Worm (Caenorhabditis elegans) whole organism, young adult: ENCODE results near the gene ipla-7.

Experiments
- F10E7.11 ChIP-seq: sonication (generic microtip); optimal IDR thresholded peaks from 2 replicates; lab custom pipeline; 2017; ENCODE audit warnings: mild to moderate bottlenecking, missing genetic modification characterization, moderate library complexity, missing compliant biosample characterization
- F22D6.2 ChIP-seq: sonication (generic microtip); optimal IDR thresholded peaks from 2 replicates; lab custom pipeline; 2016; ENCODE audit warnings: mild to moderate bottlenecking, missing genetic modification characterization, missing compliant biosample characterization
- F23B12.7 ChIP-seq: sonication (generic microtip); optimal IDR thresholded peaks from 2 replicates; lab custom pipeline; 2017; ENCODE audit warnings: missing genetic modification characterization, mild to moderate bottlenecking, missing compliant biosample characterization, antibody characterized with exemption, moderate library complexity; ENCODE audit not compliant: insufficient read depth
- F39B2.1 ChIP-seq: fragments of 200-800 bp; sonication (Bioruptor generic); IDR thresholded peaks from 2 replicates; pipeline ENCODE4 v1.3.6; 2022; ENCODE audit warnings: missing genetic modification reagents, missing genetic modification characterization, missing compliant biosample characterization
- F52B5.7 ChIP-seq: sonication (generic microtip); optimal IDR thresholded peaks from 2 replicates; lab custom pipeline; 2016; ENCODE audit warnings: mild to moderate bottlenecking, missing genetic modification characterization, missing compliant biosample characterization
- F55B11.4 ChIP-seq: sonication (generic microtip); optimal IDR thresholded peaks from 2 replicates; lab custom pipeline; 2016; ENCODE audit warnings: missing compliant biosample characterization, missing genetic modification characterization, borderline replicate concordance; ENCODE audit not compliant: insufficient read depth
- K12H6.12 ChIP-seq: fragments of 200-800 bp; sonication (Bioruptor generic); optimal IDR thresholded peaks from 2 replicates; lab custom pipeline; 2018; ENCODE audit warnings: mild to moderate bottlenecking, missing genetic modification characterization, missing compliant biosample characterization
- T07F8.4 ChIP-seq: sonication (generic microtip); optimal IDR thresholded peaks from 2 replicates; lab custom pipeline; 2016; ENCODE audit warnings: mild to moderate bottlenecking, missing genetic modification characterization, moderate library complexity, missing compliant biosample characterization
- Y53F4B.3 ChIP-seq: fragments of 200-800 bp; sonication (Bioruptor generic); IDR thresholded peaks from 2 replicates; pipeline ENCODE4 v1.3.6; 2022; ENCODE audit warnings: missing genetic modification reagents, missing genetic modification characterization, missing compliant biosample characterization
- Y53G8AR.9 ChIP-seq: fragments of 200-800 bp; sonication (Bioruptor generic); conservative IDR thresholded peaks from 2 replicates; pipeline ENCODE4 v1.3.6; 2022; ENCODE audit warnings: missing genetic modification reagents, missing genetic modification characterization, missing compliant biosample characterization
- ZK185.1 ChIP-seq: sonication (generic microtip); optimal IDR thresholded peaks from 2 replicates; lab custom pipeline; 2016; ENCODE audit warnings: mild to moderate bottlenecking, missing genetic modification characterization, missing compliant biosample characterization; ENCODE audit not compliant: poor library complexity, severe bottlenecking
- aptf-3 ChIP-seq: fragments of 200-800 bp; sonication (Bioruptor generic); IDR thresholded peaks from 2 replicates; pipeline ENCODE4 v1.3.6; 2022; ENCODE audit warnings: missing genetic modification characterization, missing compliant biosample characterization
- atf-7 ChIP-seq: sonication (generic microtip); optimal IDR thresholded peaks from 2 replicates; lab custom pipeline; 2017; ENCODE audit warnings: mild to moderate bottlenecking, missing genetic modification characterization, missing compliant biosample characterization
- athp-1 ChIP-seq: sonication (generic microtip); optimal IDR thresholded peaks from 2 replicates; lab custom pipeline; 2017; ENCODE audit warnings: mild to moderate bottlenecking, missing genetic modification characterization, missing compliant biosample characterization
- bed-1 ChIP-seq: fragments of 200-800 bp; sonication (Bioruptor generic); IDR thresholded peaks from 2 replicates; pipeline ENCODE4 v1.3.6; 2022; ENCODE audit warnings: missing genetic modification reagents, missing genetic modification characterization, missing compliant biosample characterization
- bed-2 ChIP-seq: fragments of 200-800 bp; sonication (Bioruptor generic); IDR thresholded peaks from 2 replicates; pipeline ENCODE4 v1.3.6; 2022; ENCODE audit warnings: missing genetic modification reagents, missing genetic modification characterization, missing compliant biosample characterization
- ceh-58 ChIP-seq: fragments of 200-800 bp; sonication (Bioruptor generic); IDR thresholded peaks from 2 replicates; pipeline ENCODE4 v1.3.6; 2022; ENCODE audit warnings: missing genetic modification characterization, missing compliant biosample characterization
- ceh-91 ChIP-seq: fragments of 200-800 bp; sonication (Bioruptor generic); IDR thresholded peaks from 2 replicates; pipeline ENCODE4 v1.3.6; 2022; ENCODE audit warnings: missing genetic modification reagents, missing genetic modification characterization, missing compliant biosample characterization
- dpff-1 ChIP-seq: sonication (generic microtip); optimal IDR thresholded peaks from 2 replicates; lab custom pipeline; 2017; ENCODE audit warnings: mild to moderate bottlenecking, missing genetic modification characterization, missing compliant biosample characterization
- dpl-1 ChIP-seq: fragments of 150-350 bp; optimal IDR thresholded peaks from 2 replicates; lab custom pipeline; 2014; ENCODE audit warnings: missing biosample characterization, missing genetic modification reagents, missing genetic modification characterization
- egl-18 ChIP-seq: fragments of 200-800 bp; sonication (Bioruptor generic); IDR thresholded peaks from 2 replicates; pipeline ENCODE4 v1.3.6; 2022; ENCODE audit warnings: missing genetic modification reagents, missing genetic modification characterization, missing compliant biosample characterization
- egrh-3 ChIP-seq: fragments of 200-800 bp; sonication (Bioruptor generic); IDR thresholded peaks from 2 replicates; pipeline ENCODE4 v1.3.6; 2022; ENCODE audit warnings: missing genetic modification reagents, missing genetic modification characterization, missing compliant biosample characterization
- ets-4 ChIP-seq: fragments of 200-800 bp; sonication (Bioruptor generic); optimal IDR thresholded peaks from 2 replicates; lab custom pipeline; 2018; ENCODE audit warnings: mild to moderate bottlenecking, missing genetic modification characterization, missing compliant biosample characterization
- gei-17 ChIP-seq: fragments of 200-800 bp; sonication (Bioruptor generic); optimal IDR thresholded peaks from 2 replicates; lab custom pipeline; 2018; ENCODE audit warnings: mild to moderate bottlenecking, missing genetic modification characterization, missing compliant biosample characterization
- hlh-12 ChIP-seq: sonication (generic microtip); optimal IDR thresholded peaks from 2 replicates; lab custom pipeline; 2016; ENCODE audit warnings: missing genetic modification characterization, missing compliant biosample characterization
- hmg-20 ChIP-seq: fragments of 200-800 bp; sonication (Bioruptor generic); IDR thresholded peaks from 2 replicates; pipeline ENCODE4 v1.3.6; 2022; ENCODE audit warnings: missing genetic modification reagents, missing genetic modification characterization, missing compliant biosample characterization
- let-607 ChIP-seq, 2 experiments: fragments of 200-800 bp in 1 of 2; sonication (Bioruptor generic) in 1 of 2; sonication (generic microtip) in 1 of 2; optimal IDR thresholded peaks; 2 replicates each; lab custom pipeline; 2016 to 2018; ENCODE audit warnings: mild to moderate bottlenecking in 2 of 2, missing compliant biosample characterization in 2 of 2, missing genetic modification characterization in 2 of 2, moderate library complexity in 2 of 2, missing genotype in 1 of 2
- lin-26 ChIP-seq: fragments of 200-800 bp; sonication (Bioruptor generic); IDR thresholded peaks from 2 replicates; pipeline ENCODE4 v1.3.6; 2022; ENCODE audit warnings: missing genetic modification reagents, missing genetic modification characterization, missing compliant biosample characterization
- mes-4 ChIP-seq: sonication (generic microtip); optimal IDR thresholded peaks from 2 replicates; lab custom pipeline; 2016; ENCODE audit warnings: missing genotype, missing genetic modification characterization, missing compliant biosample characterization
- nfyb-1 ChIP-seq: fragments of 200-800 bp; sonication (Bioruptor generic); IDR thresholded peaks from 2 replicates; pipeline ENCODE4 v1.3.6; 2022; ENCODE audit warnings: missing genetic modification reagents, missing genetic modification characterization, missing compliant biosample characterization
- nhr-120 ChIP-seq: fragments of 200-800 bp; sonication (Bioruptor generic); IDR thresholded peaks from 2 replicates; pipeline ENCODE4 v1.3.6; 2022; ENCODE audit warnings: missing genetic modification characterization, missing compliant biosample characterization
- nhr-179 ChIP-seq: sonication (generic microtip); optimal IDR thresholded peaks from 2 replicates; lab custom pipeline; 2016; ENCODE audit warnings: mild to moderate bottlenecking, missing genetic modification characterization, missing compliant biosample characterization
- nhr-80 ChIP-seq: sonication (generic microtip); optimal IDR thresholded peaks from 2 replicates; lab custom pipeline; 2016; ENCODE audit warnings: missing genetic modification characterization, missing compliant biosample characterization
- pha-4 ChIP-seq: fragments of 150-350 bp; sonication (generic microtip); optimal IDR thresholded peaks from 2 replicates; lab custom pipeline; 2014; ENCODE audit warnings: missing biosample characterization, missing genetic modification reagents, missing genetic modification characterization
- rcor-1 ChIP-seq: fragments of 200-800 bp; sonication (Bioruptor generic); IDR thresholded peaks from 2 replicates; pipeline ENCODE4 v1.3.6; 2022; ENCODE audit warnings: missing genetic modification reagents, missing genetic modification characterization, missing compliant biosample characterization
- snpc-1.3 ChIP-seq: sonication (generic microtip); optimal IDR thresholded peaks from 2 replicates; lab custom pipeline; 2017; ENCODE audit warnings: missing genetic modification characterization, mild to moderate bottlenecking, missing compliant biosample characterization, antibody characterized with exemption, moderate library complexity, missing genotype, missing genetic modification reagents; ENCODE audit not compliant: insufficient read depth
- snpc-3.4 ChIP-seq: sonication (generic microtip); optimal IDR thresholded peaks from 2 replicates; lab custom pipeline; 2017; ENCODE audit warnings: missing genetic modification characterization, mild to moderate bottlenecking, missing compliant biosample characterization, antibody characterized with exemption, moderate library complexity, missing genotype, missing genetic modification reagents
- tlf-1 ChIP-seq: fragments of 200-800 bp; sonication (Bioruptor generic); optimal IDR thresholded peaks from 2 replicates; lab custom pipeline; 2018; ENCODE audit warnings: mild to moderate bottlenecking, missing genetic modification characterization, missing compliant biosample characterization
- unc-130 ChIP-seq: sonication (generic microtip); optimal IDR thresholded peaks from 2 replicates; lab custom pipeline; 2016; ENCODE audit warnings: missing genetic modification reagents, missing genetic modification characterization, missing compliant biosample characterization
- xnd-1 ChIP-seq: sonication (generic microtip); optimal IDR thresholded peaks from 2 replicates; lab custom pipeline; 2016; ENCODE audit warnings: missing genotype, missing genetic modification reagents, missing genetic modification characterization, missing compliant biosample characterization
- zim-3 ChIP-seq: sonication (generic microtip); optimal IDR thresholded peaks from 2 replicates; lab custom pipeline; 2017; ENCODE audit warnings: mild to moderate bottlenecking, missing genetic modification characterization, moderate library complexity, missing compliant biosample characterization
- ztf-22 ChIP-seq: fragments of 200-800 bp; sonication (Bioruptor generic); optimal IDR thresholded peaks from 2 replicates; lab custom pipeline; 2018; ENCODE audit warnings: mild to moderate bottlenecking, missing genetic modification characterization, moderate library complexity, missing compliant biosample characterization

ipla-7 gene

ce11 chrIV:10059175-10059574, 3.5 kb downstream of the ipla-7 start:
- TF ChIP-seq hlh-12 (tag; lab: Kevin White, UChicago) (no peak), dpff-1 (tag; lab: Kevin White, UChicago) (no peak), snpc-1.3 (tag; lab: Kevin White, UChicago) (no peak), ceh-58 (GFP tag; lab: Robert Waterston, UW) (no peak), Y53F4B.3 (GFP tag; lab: Robert Waterston, UW) (no peak), atf-7 (tag; lab: Kevin White, UChicago) (peak; percentile 4), hmg-20 (GFP tag; lab: Robert Waterston, UW) (no peak), bed-2 (GFP tag; lab: Robert Waterston, UW) (no peak), xnd-1 (tag; lab: Kevin White, UChicago) (no peak), lin-26 (GFP tag; lab: Robert Waterston, UW) (no peak), let-607 (tag; optimal IDR thresholded peaks at IDR 0.05; lab: Kevin White, UChicago) (peak in 1 of 2 experiments; percentile 53), bed-1 (GFP tag; lab: Robert Waterston, UW) (no peak), gei-17 (GFP tag; lab: Kevin White, UChicago) (no peak), ztf-22 (GFP tag; lab: Kevin White, UChicago) (peak; percentile 17), F10E7.11 (tag; lab: Kevin White, UChicago) (no peak), unc-130 (GFP tag; lab: Kevin White, UChicago) (no peak), K12H6.12 (tag; lab: Kevin White, UChicago) (no peak), zim-3 (no peak), T07F8.4 (tag; lab: Kevin White, UChicago) (no peak), ets-4 (GFP tag; lab: Kevin White, UChicago) (peak; percentile 40), nhr-179 (no peak), F52B5.7 (tag; lab: Kevin White, UChicago) (no peak), nhr-120 (no peak), ZK185.1 (tag; lab: Kevin White, UChicago) (no peak), nhr-80 (tag; lab: Kevin White, UChicago) (peak; percentile 73)

DNA sequence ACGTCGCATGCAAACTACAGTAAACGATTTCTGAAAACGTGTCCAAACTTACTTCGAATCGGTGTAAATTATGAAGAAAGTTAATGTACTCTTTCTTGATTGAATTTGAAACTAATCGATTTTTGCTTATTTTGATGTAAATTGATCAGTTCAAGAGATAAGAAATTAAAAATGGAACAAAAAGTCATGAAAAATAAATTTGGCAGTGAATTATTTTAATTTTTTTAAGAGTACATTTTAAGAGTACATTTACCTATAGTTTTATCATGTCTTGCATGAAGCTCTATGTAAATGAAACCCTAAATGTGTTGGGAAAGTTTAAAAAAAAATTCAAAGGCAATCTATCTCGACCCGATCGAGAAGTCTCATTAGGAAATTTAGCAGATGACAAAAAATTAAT, 6.5 kb downstream of the ipla-7 start, which contains the start of gene T04B2.7:
TSS of gene T04B2.7 (minus strand) at position 101 of the 400 bp plus-strand sequence.
- TF ChIP-seq ceh-58 (GFP tag; lab: Robert Waterston, UW) (no peak), ceh-91 (GFP tag; lab: Robert Waterston, UW) (no peak), F23B12.7 (tag; lab: Kevin White, UChicago) (no peak), unc-130 (GFP tag; lab: Kevin White, UChicago) (no peak), pha-4 (tag; lab: Kevin White, UChicago) (no peak), ztf-22 (GFP tag; lab: Kevin White, UChicago) (no peak), dpl-1 (GFP tag; lab: Kevin White, UChicago) (no peak), tlf-1 (GFP tag; lab: Kevin White, UChicago) (no peak), F55B11.4 (tag; lab: Kevin White, UChicago) (no peak)

- TF ChIP-seq T07F8.4 (tag; lab: Kevin White, UChicago) (no peak), F22D6.2 (tag; lab: Kevin White, UChicago) (no peak), F39B2.1 (GFP tag; lab: Robert Waterston, UW) (no peak), athp-1 (tag; lab: Kevin White, UChicago) (no peak), atf-7 (tag; lab: Kevin White, UChicago) (no peak), rcor-1 (GFP tag; lab: Robert Waterston, UW) (no peak), egrh-3 (GFP tag; lab: Robert Waterston, UW) (no peak), Y53G8AR.9 (GFP tag; lab: Robert Waterston, UW) (no peak), mes-4 (tag; lab: Kevin White, UChicago) (no peak), egl-18 (GFP tag; lab: Robert Waterston, UW) (no peak), snpc-3.4 (tag; lab: Kevin White, UChicago) (no peak), lin-26 (GFP tag; lab: Robert Waterston, UW) (no peak), bed-2 (GFP tag; lab: Robert Waterston, UW) (no peak), nfyb-1 (GFP tag; lab: Robert Waterston, UW) (no peak), aptf-3 (GFP tag; lab: Robert Waterston, UW) (no peak)
- TF ChIP-seq, all 124 proteins: peak for 0
Measured at ce11 chrIV:10053550-10053949, 9.1 kb downstream of the ipla-7 start, which contains the start of gene srv-12. Gene srv-12, minus strand, starts transcription at chrIV:10053650.
